Fruit fly (Drosophila melanogaster) whole organism, adult: ENCODE data around the gene Yp2.

ENCODE experiments used
- CG11617 ChIP-seq: fragments of 200-800 bp; sonication (Bioruptor generic); optimal IDR thresholded peaks from 2 replicates; lab custom pipeline; 2017; ENCODE audit warnings: mild to moderate bottlenecking, missing biosample characterization, missing genetic modification reagents, missing genetic modification characterization
- CG12768 ChIP-seq: fragments of 200-800 bp; sonication (Bioruptor generic); optimal IDR thresholded peaks from 2 replicates; lab custom pipeline; 2017; ENCODE audit warnings: missing biosample characterization, missing genetic modification characterization, mild to moderate bottlenecking, moderate library complexity, missing genetic modification reagents
- CG14711 ChIP-seq: fragments of 200-800 bp; sonication (Bioruptor generic); optimal IDR thresholded peaks from 2 replicates; lab custom pipeline; 2018; ENCODE audit warnings: missing biosample characterization, mild to moderate bottlenecking, missing genetic modification characterization, moderate library complexity
- CG1620 ChIP-seq: fragments of 200-800 bp; sonication (Bioruptor generic); optimal IDR thresholded peaks from 2 replicates; lab custom pipeline; 2016; ENCODE audit warnings: missing biosample characterization, missing genetic modification characterization
- CG7045 ChIP-seq: fragments of 200-800 bp; sonication (Bioruptor generic); optimal IDR thresholded peaks from 2 replicates; lab custom pipeline; 2017; ENCODE audit warnings: missing biosample characterization, mild to moderate bottlenecking, missing genetic modification characterization
- Hr96 ChIP-seq: fragments of 200-800 bp; sonication (Bioruptor generic); optimal IDR thresholded peaks from 2 replicates; lab custom pipeline; 2016; ENCODE audit warnings: missing biosample characterization, missing genetic modification characterization
- bab1 ChIP-seq: fragments of 200-800 bp; sonication (Bioruptor generic); optimal IDR thresholded peaks from 3 replicates; lab custom pipeline; 2019; ENCODE audit warnings: missing biosample characterization, mild to moderate bottlenecking, missing genetic modification characterization, moderate library complexity
- cnc ChIP-seq, 2 experiments: fragments of >200 bp; optimal IDR thresholded peaks; 2 replicates each; lab custom pipeline; 2017
- kay ChIP-seq: fragments of 200-800 bp; sonication (Bioruptor generic); peaks from one replicate; lab custom pipeline; 2016; ENCODE audit warnings: missing biosample characterization, missing genetic modification characterization, borderline replicate concordance
- pad ChIP-seq: fragments of 200-800 bp; sonication (Bioruptor generic); optimal IDR thresholded peaks from 3 replicates; lab custom pipeline; 2017; ENCODE audit warnings: missing biosample characterization, missing genetic modification characterization, mild to moderate bottlenecking, moderate library complexity, missing genetic modification reagents
- toe ChIP-seq: fragments of 200-800 bp; sonication (Bioruptor generic); optimal IDR thresholded peaks from 2 replicates; lab custom pipeline; 2016; ENCODE audit warnings: missing biosample characterization, missing genetic modification characterization

- TF ChIP-seq toe, result no peak
- TF ChIP-seq cnc (optimal IDR thresholded peaks at IDR 0.05; lab: Kevin White, UChicago), result no peak
- no peak for TF ChIP-seq CG12768 (GFP tag; lab: Kevin White, UChicago)
- no peak for TF ChIP-seq CG14711 (tag; lab: Kevin White, UChicago)
- no peak for TF ChIP-seq pad (GFP tag; lab: Kevin White, UChicago)
- no peak for TF ChIP-seq kay (GFP tag; lab: Kevin White, UChicago)
- no peak for TF ChIP-seq CG7045 (GFP tag; lab: Kevin White, UChicago)
- TF ChIP-seq bab1 (GFP tag; lab: Kevin White, UChicago), result no peak
- no peak for TF ChIP-seq CG1620
- TF ChIP-seq CG11617 (GFP tag; lab: Kevin White, UChicago), result no peak
- no peak for TF ChIP-seq Hr96 (GFP tag; lab: Kevin White, UChicago)
These were observed 5.7 kb downstream of the Yp2 start for dm6 chrX:10046760-10047159.
